Worm (Caenorhabditis elegans): Measurements from ENCODE around the gene pigg-1.

- TF ChIP-seq lsy-12 (tag; optimal IDR thresholded peaks at IDR 0.05) (no peak), skn-1 (tag; optimal IDR thresholded peaks at IDR 0.05) (no peak), jun-1 (tag; optimal IDR thresholded peaks at IDR 0.05) (no peak), pqm-1 (tag; optimal IDR thresholded peaks at IDR 0.05) (no peak), ceh-82 (tag; optimal IDR thresholded peaks at IDR 0.05) (no peak), pha-4 (tag; optimal IDR thresholded peaks at IDR 0.05) (no peak), R02D3.7 (tag; optimal IDR thresholded peaks at IDR 0.05) (no peak), ztf-11 (tag; optimal IDR thresholded peaks at IDR 0.05) (no peak)
Measured at ce11 chrII:8581700-8582099, 18.4 kb downstream of the pigg-1 start, which contains the start of gene arl-1.

Data from whole organism, L3 larva.